Worm (Caenorhabditis elegans) whole organism, L1 larva: ENCODE results near the gene T26A5.2.

Experiments
- C16A3.4 ChIP-seq: fragments of 150-350 bp; optimal IDR thresholded peaks from 2 replicates; lab custom pipeline; 2014; ENCODE audit warnings: missing biosample characterization, missing genetic modification characterization
- alr-1 ChIP-seq: fragments of 200-800 bp; sonication (Bioruptor generic); optimal IDR thresholded peaks from 2 replicates; lab custom pipeline; 2018; ENCODE audit warnings: borderline replicate concordance, mild to moderate bottlenecking, missing genetic modification characterization, missing compliant biosample characterization
- aly-2 ChIP-seq: fragments of 150-350 bp; optimal IDR thresholded peaks from 2 replicates; lab custom pipeline; 2014; ENCODE audit warnings: missing biosample characterization, missing genetic modification characterization
- blmp-1 ChIP-seq: fragments of 150-350 bp; optimal IDR thresholded peaks from 2 replicates; lab custom pipeline; 2014; ENCODE audit warnings: missing biosample characterization, missing genetic modification characterization
- ceh-82 ChIP-seq, 3 experiments: fragments of 150-350 bp in 1 of 3; sonication (generic microtip) in 2 of 3; optimal IDR thresholded peaks; 2 replicates each; lab custom pipeline; 2014 to 2017; ENCODE audit warnings: missing biosample characterization in 3 of 3, missing genetic modification characterization in 3 of 3
- ces-1 ChIP-seq: fragments of 150-350 bp; optimal IDR thresholded peaks from 2 replicates; lab custom pipeline; 2014; ENCODE audit warnings: missing biosample characterization, missing genetic modification reagents, missing genetic modification characterization
- dpl-1 ChIP-seq, 3 experiments: fragments of 150-350 bp in 2 of 3; sonication (generic microtip) in 1 of 3; optimal IDR thresholded peaks; 2 replicates each; lab custom pipeline; 2014 to 2017; ENCODE audit warnings: missing biosample characterization in 3 of 3, missing genetic modification characterization in 3 of 3, missing genetic modification reagents in 3 of 3
- dsc-1 ChIP-seq: sonication (generic microtip); optimal IDR thresholded peaks from 2 replicates; lab custom pipeline; 2016; ENCODE audit warnings: mild to moderate bottlenecking, missing genetic modification characterization, missing compliant biosample characterization
- efl-1 ChIP-seq, 4 experiments: fragments of 150-350 bp; optimal IDR thresholded peaks in 3 of 4; peaks in 1 of 4; 1 replicate in 1 of 4; 2 replicates in 3 of 4; lab custom pipeline; 2014; ENCODE audit warnings: missing biosample characterization in 2 of 4, missing genetic modification characterization in 2 of 4, missing genetic modification reagents in 2 of 4
- elt-2 ChIP-seq: sonication (generic microtip); optimal IDR thresholded peaks from 2 replicates; lab custom pipeline; 2016; ENCODE audit warnings: missing genetic modification characterization, mild to moderate bottlenecking, inconsistent platforms, missing compliant biosample characterization, missing genetic modification reagents
- elt-3 ChIP-seq, 6 experiments: fragments of 150-350 bp in 1 of 6; sonication (generic microtip); optimal IDR thresholded peaks; 2 replicates each; lab custom pipeline; 2017 to 2018; ENCODE audit warnings: missing biosample characterization in 6 of 6, missing genetic modification characterization in 6 of 6, inconsistent platforms in 1 of 6
- ets-5 ChIP-seq: fragments of 200-800 bp; sonication (Bioruptor generic); IDR thresholded peaks from 2 replicates; pipeline ENCODE4 v1.3.6; 2022; ENCODE audit warnings: missing genetic modification characterization, missing compliant biosample characterization
- fkh-10 ChIP-seq: sonication (generic microtip); optimal IDR thresholded peaks from 2 replicates; lab custom pipeline; 2017; ENCODE audit warnings: missing biosample characterization, missing genetic modification reagents, missing genetic modification characterization
- fkh-4 ChIP-seq: sonication (generic microtip); optimal IDR thresholded peaks from 2 replicates; lab custom pipeline; 2016; ENCODE audit warnings: missing compliant biosample characterization, missing genetic modification characterization, borderline replicate concordance
- hlh-4 ChIP-seq: sonication (generic microtip); optimal IDR thresholded peaks from 2 replicates; lab custom pipeline; 2016; ENCODE audit warnings: mild to moderate bottlenecking, missing genetic modification characterization, missing compliant biosample characterization
- hpl-2 ChIP-seq: fragments of 150-350 bp; optimal IDR thresholded peaks from 2 replicates; lab custom pipeline; 2014; ENCODE audit warnings: missing biosample characterization, missing genetic modification reagents, missing genetic modification characterization
- isw-1 ChIP-seq: fragments of 200-800 bp; sonication (Bioruptor generic); IDR thresholded peaks from 2 replicates; pipeline ENCODE4 v1.3.6; 2022; ENCODE audit warnings: missing genetic modification characterization, missing compliant biosample characterization
- jun-1 ChIP-seq: fragments of 150-350 bp; optimal IDR thresholded peaks from 2 replicates; lab custom pipeline; 2014; ENCODE audit warnings: missing biosample characterization, missing genetic modification reagents, missing genetic modification characterization
- lin-13 ChIP-seq: fragments of 150-350 bp; optimal IDR thresholded peaks from 2 replicates; lab custom pipeline; 2014; ENCODE audit warnings: missing biosample characterization, missing genetic modification reagents, missing genetic modification characterization
- lin-14 ChIP-seq: fragments of 200-800 bp; sonication (Bioruptor generic); optimal IDR thresholded peaks from 2 replicates; lab custom pipeline; 2018; ENCODE audit warnings: mild to moderate bottlenecking, missing genetic modification characterization, moderate library complexity, missing compliant biosample characterization
- lin-15B ChIP-seq: fragments of 150-350 bp; sonication (generic microtip); optimal IDR thresholded peaks from 3 replicates; lab custom pipeline; 2014; ENCODE audit warnings: missing biosample characterization, missing genetic modification characterization
- lin-35 ChIP-seq, 2 experiments: fragments of 150-350 bp; optimal IDR thresholded peaks; 2 replicates each; lab custom pipeline; 2014; ENCODE audit warnings: missing biosample characterization in 2 of 2, missing genetic modification characterization in 2 of 2, missing genetic modification reagents in 2 of 2
- lir-3 ChIP-seq: sonication (generic microtip); optimal IDR thresholded peaks from 2 replicates; lab custom pipeline; 2016; ENCODE audit warnings: mild to moderate bottlenecking, missing genetic modification characterization, moderate library complexity, missing compliant biosample characterization; ENCODE audit not compliant: poor library complexity
- lsy-2 ChIP-seq, 2 experiments: fragments of 150-350 bp; optimal IDR thresholded peaks; 2 replicates each; lab custom pipeline; 2014; ENCODE audit warnings: missing biosample characterization in 2 of 2, missing genetic modification characterization in 2 of 2
- nhr-19 ChIP-seq: fragments of 200-800 bp; sonication (Bioruptor generic); conservative IDR thresholded peaks from 2 replicates; pipeline ENCODE4 v1.3.6; 2022; ENCODE audit warnings: missing genetic modification characterization, missing compliant biosample characterization
- nhr-20 ChIP-seq: sonication (generic microtip); optimal IDR thresholded peaks from 2 replicates; lab custom pipeline; 2016; ENCODE audit warnings: mild to moderate bottlenecking, missing genetic modification characterization, missing compliant biosample characterization
- nhr-47 ChIP-seq: sonication (generic microtip); optimal IDR thresholded peaks from 2 replicates; lab custom pipeline; 2016; ENCODE audit warnings: mild to moderate bottlenecking, missing genetic modification characterization, moderate library complexity, missing compliant biosample characterization
- nhr-71 ChIP-seq: sonication (generic microtip); optimal IDR thresholded peaks from 2 replicates; lab custom pipeline; 2016; ENCODE audit warnings: mild to moderate bottlenecking, missing genetic modification characterization, moderate library complexity, missing compliant biosample characterization
- nhr-85 ChIP-seq: sonication (generic microtip); peaks from one replicate; lab custom pipeline; 2016; ENCODE audit warnings: missing genetic modification characterization, inconsistent platforms, missing compliant biosample characterization
- nhr-90 ChIP-seq: sonication (generic microtip); optimal IDR thresholded peaks from 2 replicates; lab custom pipeline; 2016; ENCODE audit warnings: mild to moderate bottlenecking, missing genetic modification characterization, missing compliant biosample characterization; ENCODE audit not compliant: poor library complexity
- rnt-1 ChIP-seq: sonication (generic microtip); optimal IDR thresholded peaks from 2 replicates; lab custom pipeline; 2016; ENCODE audit warnings: mild to moderate bottlenecking, missing genetic modification characterization, moderate library complexity, missing compliant biosample characterization
- skn-1 ChIP-seq: fragments of 150-350 bp; optimal IDR thresholded peaks from 2 replicates; lab custom pipeline; 2014; ENCODE audit warnings: missing biosample characterization, missing genetic modification characterization
- sox-4 ChIP-seq: sonication (generic microtip); optimal IDR thresholded peaks from 2 replicates; lab custom pipeline; 2016; ENCODE audit warnings: missing genetic modification characterization, missing compliant biosample characterization
- sptf-1 ChIP-seq: fragments of 150-350 bp; optimal IDR thresholded peaks from 2 replicates; lab custom pipeline; 2014; ENCODE audit warnings: missing biosample characterization, missing genetic modification characterization
- unc-86 ChIP-seq: sonication (generic microtip); optimal IDR thresholded peaks from 2 replicates; lab custom pipeline; 2016; ENCODE audit warnings: missing genetic modification characterization, missing compliant biosample characterization
- vab-15 ChIP-seq: sonication (generic microtip); optimal IDR thresholded peaks from 2 replicates; lab custom pipeline; 2017; ENCODE audit warnings: missing genotype, mild to moderate bottlenecking, missing genetic modification characterization, missing compliant biosample characterization
- zip-4 ChIP-seq: fragments of 200-800 bp; sonication (Bioruptor generic); optimal IDR thresholded peaks from 2 replicates; lab custom pipeline; 2018; ENCODE audit warnings: mild to moderate bottlenecking, missing genetic modification characterization, moderate library complexity, missing compliant biosample characterization
- ztf-11 ChIP-seq, 2 experiments: sonication (generic microtip); optimal IDR thresholded peaks; 2 replicates each; lab custom pipeline; 2016 to 2017; ENCODE audit warnings: missing genetic modification characterization in 2 of 2, missing biosample characterization in 1 of 2, missing compliant biosample characterization in 1 of 2

Gene T26A5.2

ce11 chrIII:6447521-6447920 is 19.6 kb upstream of the T26A5.2 start (continued):
- TF ChIP-seq elt-2 (tag; lab: Kevin White, UChicago): peak; percentile 63
- peak in 1 of 2 experiments; percentile 32 for TF ChIP-seq lsy-2 (tag; optimal IDR thresholded peaks at IDR 0.05; lab: Kevin White, UChicago)
- TF ChIP-seq dpl-1 (GFP tag; optimal IDR thresholded peaks at IDR 0.05; lab: Kevin White, UChicago): peak in 2 of 3 experiments; percentile 17 to 36
- no peak for TF ChIP-seq sox-4 (tag; lab: Kevin White, UChicago)
- no peak for TF ChIP-seq hlh-4 (tag; lab: Kevin White, UChicago)
- peak; percentile 78 for TF ChIP-seq nhr-85 (tag; lab: Kevin White, UChicago)
- TF ChIP-seq rnt-1 (tag; lab: Kevin White, UChicago): peak; percentile 51
- TF ChIP-seq C16A3.4 (tag; lab: Kevin White, UChicago): peak; percentile 16

ce11 chrIII:6449854-6450253 is 17.3 kb upstream of the T26A5.2 start:
- TF ChIP-seq ztf-11 (tag; optimal IDR thresholded peaks at IDR 0.05; lab: Kevin White, UChicago) (no peak), efl-1 (optimal IDR thresholded peaks at IDR 0.05; lab: Kevin White, UChicago) (no peak), efl-1 (GFP tag; optimal IDR thresholded peaks at IDR 0.05 in 1 of 2; lab: Kevin White, UChicago) (peak in 1 of 2 experiments; percentile 12)

- no peak for TF ChIP-seq nhr-47
- TF ChIP-seq ztf-11 (tag; optimal IDR thresholded peaks at IDR 0.05; lab: Kevin White, UChicago): no peak
- TF ChIP-seq lin-35 (GFP tag; optimal IDR thresholded peaks at IDR 0.05; lab: Kevin White, UChicago): no peak
- no peak for TF ChIP-seq lin-13 (GFP tag; lab: Kevin White, UChicago)
- no peak for TF ChIP-seq skn-1 (tag; lab: Kevin White, UChicago)
- no peak for TF ChIP-seq dsc-1 (tag; lab: Kevin White, UChicago)
- TF ChIP-seq ceh-82 (tag; optimal IDR thresholded peaks at IDR 0.05; lab: Kevin White, UChicago): no peak
- no peak for TF ChIP-seq lin-15B (tag; lab: Kevin White, UChicago)
- TF ChIP-seq isw-1 (GFP tag; lab: Robert Waterston, UW): no peak
- TF ChIP-seq jun-1 (tag; lab: Kevin White, UChicago): no peak
- no peak for TF ChIP-seq nhr-20 (tag; lab: Kevin White, UChicago)
- no peak for TF ChIP-seq aly-2 (tag; lab: Kevin White, UChicago)
- no peak for TF ChIP-seq alr-1
- TF ChIP-seq unc-86 (tag; lab: Kevin White, UChicago): no peak
- no peak for TF ChIP-seq fkh-4 (tag; lab: Kevin White, UChicago)
- no peak for TF ChIP-seq hpl-2 (GFP tag; lab: Kevin White, UChicago)
- no peak for TF ChIP-seq nhr-19 (GFP tag; lab: Robert Waterston, UW)
- TF ChIP-seq C16A3.4 (tag; lab: Kevin White, UChicago): no peak
Observed at ce11 chrIII:6450596-6450995, 16.5 kb upstream of the T26A5.2 start, which contains the start of gene T26A5.6. Gene T26A5.6 (minus strand): TSS chrIII:6450696.

DNA sequence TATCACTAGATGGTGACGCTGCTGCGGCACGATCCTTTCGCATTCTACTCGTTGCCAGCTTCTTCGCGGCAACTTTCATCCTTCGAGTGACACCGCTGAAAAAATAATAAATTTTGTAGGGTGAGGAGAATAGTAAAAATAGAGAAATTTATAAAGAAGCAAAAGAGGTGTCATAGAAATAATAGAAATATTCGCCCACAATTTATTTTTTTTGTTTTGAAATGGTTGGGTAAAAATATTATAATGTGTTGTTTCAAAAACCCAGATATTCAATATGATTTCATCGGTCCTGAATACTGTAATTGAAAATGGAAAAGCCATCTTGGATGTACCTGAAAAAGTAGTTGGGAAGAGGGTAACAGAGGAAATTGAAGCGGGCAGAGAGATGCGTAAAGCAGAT is 14.8 kb upstream of the T26A5.2 start, which contains the start of gene set-1:
set-1 (minus strand) TSS at position 101 of the 400 bp plus-strand sequence.
- TF ChIP-seq alr-1: no peak
- TF ChIP-seq sptf-1 (tag; lab: Kevin White, UChicago): no peak
- no peak for TF ChIP-seq fkh-10 (GFP tag; lab: Kevin White, UChicago)
- no peak for TF ChIP-seq ceh-82 (tag; optimal IDR thresholded peaks at IDR 0.05; lab: Kevin White, UChicago)
- no peak for TF ChIP-seq lin-14 (GFP tag; lab: Kevin White, UChicago)
- TF ChIP-seq lir-3 (tag; lab: Kevin White, UChicago): no peak
- no peak for TF ChIP-seq lin-13 (GFP tag; lab: Kevin White, UChicago)

ce11 chrIII:6452683-6453082 is 14.4 kb upstream of the T26A5.2 start:
- no peak for TF ChIP-seq elt-3 (tag; optimal IDR thresholded peaks at IDR 0.05; lab: Kevin White, UChicago)
- TF ChIP-seq dpl-1 (GFP tag; optimal IDR thresholded peaks at IDR 0.05; lab: Kevin White, UChicago): peak; percentile 20 to 76 (median 64)
- TF ChIP-seq nhr-71 (tag; lab: Kevin White, UChicago): peak; percentile 19
- peak in 1 of 2 experiments; percentile 31 for TF ChIP-seq lsy-2 (tag; optimal IDR thresholded peaks at IDR 0.05; lab: Kevin White, UChicago)
- no peak for TF ChIP-seq zip-4 (GFP tag; lab: Kevin White, UChicago)
- peak; percentile 29 to 54 for TF ChIP-seq lin-35 (GFP tag; optimal IDR thresholded peaks at IDR 0.05; lab: Kevin White, UChicago)
- TF ChIP-seq blmp-1 (tag; lab: Kevin White, UChicago): peak; percentile 60
- no peak for TF ChIP-seq vab-15 (tag; lab: Kevin White, UChicago)
- TF ChIP-seq nhr-90 (tag; lab: Kevin White, UChicago): no peak
- TF ChIP-seq efl-1 (optimal IDR thresholded peaks at IDR 0.05; lab: Kevin White, UChicago): peak; percentile 38 to 75
- peak; percentile 53 to 94 for TF ChIP-seq efl-1 (GFP tag; optimal IDR thresholded peaks at IDR 0.05 in 1 of 2; lab: Kevin White, UChicago)
- peak; percentile 16 for TF ChIP-seq lin-14 (GFP tag; lab: Kevin White, UChicago)
- TF ChIP-seq aly-2 (tag; lab: Kevin White, UChicago): no peak
- TF ChIP-seq ces-1 (GFP tag; lab: Kevin White, UChicago): no peak
- TF ChIP-seq ets-5 (GFP tag; lab: Robert Waterston, UW): no peak
